Worm (Caenorhabditis elegans): ENCODE measurements around the gene C35D10.5.

Gene C35D10.5

ce11 chrIII:4861744-4862401, at the start of gene C35D10.5, which contains the start of gene C35D10.10:
C35D10.5 (plus strand) TSS chrIII:4862351.
C35D10.10 (minus strand) TSS chrIII:4861794.
- no peak for TF ChIP-seq unc-62 (GFP tag; optimal IDR thresholded peaks at IDR 0.05)

- no peak for TF ChIP-seq blmp-1 (tag; optimal IDR thresholded peaks at IDR 0.05)
- no peak for TF ChIP-seq nhr-12 (tag; optimal IDR thresholded peaks at IDR 0.05)
- TF ChIP-seq elt-1 (tag; optimal IDR thresholded peaks at IDR 0.05; ENCODE audit: borderline replicate concordance, insufficient read depth) = no peak
- TF ChIP-seq snpc-4 (tag; optimal IDR thresholded peaks at IDR 0.05) = no peak
- TF ChIP-seq hlh-1 (tag; optimal IDR thresholded peaks at IDR 0.05) = no peak
- no peak for TF ChIP-seq elt-3 (tag; optimal IDR thresholded peaks at IDR 0.05)
- TF ChIP-seq mep-1 (tag; optimal IDR thresholded peaks at IDR 0.05) = no peak
- TF ChIP-seq mab-5 (tag; optimal IDR thresholded peaks at IDR 0.05) = no peak
- no peak for TF ChIP-seq nhr-76 (tag; optimal IDR thresholded peaks at IDR 0.05)
- TF ChIP-seq drap-1 (GFP tag; optimal IDR thresholded peaks at IDR 0.05) = no peak
- no peak for TF ChIP-seq ces-1 (GFP tag; optimal IDR thresholded peaks at IDR 0.05)
- no peak for TF ChIP-seq cnd-1 (tag; optimal IDR thresholded peaks at IDR 0.05)
These were observed 47.4 kb upstream of the C35D10.5 start, which contains the start of gene arl-6 for ce11 chrIII:4814730-4815129. arl-6 (minus strand) TSS chrIII:4814830.

- TF ChIP-seq elt-1 (tag; optimal IDR thresholded peaks at IDR 0.05; ENCODE audit: borderline replicate concordance, insufficient read depth) (no peak), ceh-39 (tag; optimal IDR thresholded peaks at IDR 0.05) (no peak), lin-13 (tag; optimal IDR thresholded peaks at IDR 0.05) (no peak), ham-2 (GFP tag; optimal IDR thresholded peaks at IDR 0.05) (no peak)
These were observed 44.9 kb upstream of the C35D10.5 start, which contains the start of gene F26A1.4 for ce11 chrIII:4817240-4817639. F26A1.4 (plus strand) TSS chrIII:4817540.

- no peak for TF ChIP-seq nhr-237 (tag; optimal IDR thresholded peaks at IDR 0.05)
- no peak for TF ChIP-seq lin-32 (GFP tag; optimal IDR thresholded peaks at IDR 0.05)
- no peak for TF ChIP-seq elt-1 (tag; optimal IDR thresholded peaks at IDR 0.05; ENCODE audit: borderline replicate concordance, insufficient read depth)
- no peak for TF ChIP-seq sptf-1 (tag; optimal IDR thresholded peaks at IDR 0.05)
- no peak for TF ChIP-seq nhr-76 (tag; optimal IDR thresholded peaks at IDR 0.05)
- TF ChIP-seq drap-1 (GFP tag; optimal IDR thresholded peaks at IDR 0.05) = no peak
- no peak for TF ChIP-seq unc-62 (GFP tag; optimal IDR thresholded peaks at IDR 0.05)
- no peak for TF ChIP-seq nhr-2 (tag; optimal IDR thresholded peaks at IDR 0.05)
- no peak for TF ChIP-seq mls-2 (tag; optimal IDR thresholded peaks at IDR 0.05)
- no peak for TF ChIP-seq nhr-28 (tag; optimal IDR thresholded peaks at IDR 0.05)
- no peak for TF ChIP-seq tbx-8 (GFP tag; optimal IDR thresholded peaks at IDR 0.05)
- no peak for TF ChIP-seq sem-2 (GFP tag; optimal IDR thresholded peaks at IDR 0.05)
- no peak for TF ChIP-seq lsy-2 (tag; optimal IDR thresholded peaks at IDR 0.05)
- TF ChIP-seq mab-5 (tag; optimal IDR thresholded peaks at IDR 0.05) = no peak
- TF ChIP-seq ces-1 (GFP tag; optimal IDR thresholded peaks at IDR 0.05) = no peak
- TF ChIP-seq mep-1 (tag; optimal IDR thresholded peaks at IDR 0.05) = no peak
These were observed 42.3 kb upstream of the C35D10.5 start, which contains the start of gene F26A1.7 for ce11 chrIII:4819843-4820242. F26A1.7 (minus strand) TSS chrIII:4819943.

- TF ChIP-seq hlh-1 (tag; optimal IDR thresholded peaks at IDR 0.05) (no peak), zip-8 (tag; optimal IDR thresholded peaks at IDR 0.05) (no peak), mep-1 (tag; optimal IDR thresholded peaks at IDR 0.05) (no peak), nhr-12 (tag; optimal IDR thresholded peaks at IDR 0.05) (no peak), blmp-1 (tag; optimal IDR thresholded peaks at IDR 0.05) (no peak), nhr-28 (tag; optimal IDR thresholded peaks at IDR 0.05) (no peak), unc-62 (GFP tag; optimal IDR thresholded peaks at IDR 0.05) (no peak), ceh-43 (GFP tag; optimal IDR thresholded peaks at IDR 0.05) (no peak), nhr-237 (tag; optimal IDR thresholded peaks at IDR 0.05) (no peak), pha-4 (tag; optimal IDR thresholded peaks at IDR 0.05) (no peak), mls-2 (tag; optimal IDR thresholded peaks at IDR 0.05) (no peak), unc-120 (tag; optimal IDR thresholded peaks at IDR 0.05; ENCODE audit: poor library complexity, severe bottlenecking) (no peak), lin-13 (tag; optimal IDR thresholded peaks at IDR 0.05) (no peak), M03D4.4 (tag; optimal IDR thresholded peaks at IDR 0.05) (no peak), drap-1 (GFP tag; optimal IDR thresholded peaks at IDR 0.05) (no peak), tbx-8 (GFP tag; optimal IDR thresholded peaks at IDR 0.05) (no peak), nhr-2 (tag; optimal IDR thresholded peaks at IDR 0.05) (no peak)
These were observed 40.0 kb upstream of the C35D10.5 start, which contains the start of gene F26A1.8 for ce11 chrIII:4822140-4822539. F26A1.8 (minus strand) TSS chrIII:4822240.

All from whole organism, mixed stage, embryonic.